Worm (Caenorhabditis elegans): ENCODE results near the gene F10G7.9.

Gene F10G7.9

DNA sequence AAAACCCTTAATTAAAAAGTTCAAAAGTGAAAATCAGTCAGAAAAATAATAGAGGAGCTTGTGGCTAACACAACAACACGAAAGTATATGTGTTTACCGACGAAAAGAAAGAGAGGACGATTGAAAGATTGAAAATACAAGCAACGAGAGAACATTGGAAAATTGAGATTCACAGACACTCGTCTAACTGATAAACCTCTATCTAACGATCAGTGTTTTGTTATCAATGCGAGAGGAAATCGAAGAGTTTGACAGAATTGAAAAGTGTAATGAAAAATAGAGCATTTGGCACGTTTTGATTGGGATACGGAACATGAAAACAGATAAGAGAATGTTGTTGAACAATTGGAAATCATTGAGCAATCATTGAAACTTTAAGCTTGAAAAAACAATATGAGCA is 22.4 kb upstream of the F10G7.9 start (continued):
- no peak for TF ChIP-seq mes-2 (tag; optimal IDR thresholded peaks at IDR 0.05; ENCODE audit: poor library complexity, severe bottlenecking)
- no peak for TF ChIP-seq dmd-8 (GFP tag; IDR thresholded peaks at IDR 0.05)
- TF ChIP-seq F26F4.8 (GFP tag; conservative IDR thresholded peaks at IDR 0.05) = no peak
- no peak for TF ChIP-seq arid-1 (GFP tag; conservative IDR thresholded peaks at IDR 0.05)
- no peak for TF ChIP-seq madf-5 (GFP tag; IDR thresholded peaks at IDR 0.05)
- TF ChIP-seq hmg-1.1 (GFP tag; IDR thresholded peaks at IDR 0.05) = no peak
- no peak for TF ChIP-seq R02D3.7 (tag; optimal IDR thresholded peaks at IDR 0.05)
- no peak for TF ChIP-seq zfp-2 (tag; optimal IDR thresholded peaks at IDR 0.05)
- no peak for TF ChIP-seq spr-3 (GFP tag; optimal IDR thresholded peaks at IDR 0.05)
- TF ChIP-seq rbr-2 (tag; optimal IDR thresholded peaks at IDR 0.05) = no peak
- peak; percentile 44 for TF ChIP-seq mxl-3 (GFP tag; optimal IDR thresholded peaks at IDR 0.05)
- TF ChIP-seq lin-13 (GFP tag; optimal IDR thresholded peaks at IDR 0.05) = no peak
- TF ChIP-seq ceh-82 (tag; optimal IDR thresholded peaks at IDR 0.05) = no peak
- TF ChIP-seq nhr-77 (tag; optimal IDR thresholded peaks at IDR 0.05) = peak; percentile 92
- no peak for TF ChIP-seq nhr-237 (tag; optimal IDR thresholded peaks at IDR 0.05)
- peak; percentile 0 for TF ChIP-seq dpl-1 (GFP tag; optimal IDR thresholded peaks at IDR 0.05)
- no peak for TF ChIP-seq F44E2.7 (GFP tag; IDR thresholded peaks at IDR 0.05)
- no peak for TF ChIP-seq zip-11 (GFP tag; IDR thresholded peaks at IDR 0.05)
- no peak for TF ChIP-seq D1046.2 (GFP tag; IDR thresholded peaks at IDR 0.05)
- no peak for TF ChIP-seq jun-1 (tag; optimal IDR thresholded peaks at IDR 0.05)
- no peak for TF ChIP-seq mxl-2 (GFP tag; conservative IDR thresholded peaks at IDR 0.05)
- no peak for TF ChIP-seq nhr-111 (GFP tag; optimal IDR thresholded peaks at IDR 0.05)
- no peak for TF ChIP-seq aha-1 (tag)
- peak; percentile 95 for TF ChIP-seq nhr-28 (tag; optimal IDR thresholded peaks at IDR 0.05)
- TF ChIP-seq hlh-11 (tag; optimal IDR thresholded peaks at IDR 0.05) = peak; percentile 91
- TF ChIP-seq ceh-20 (GFP tag; IDR thresholded peaks at IDR 0.05) = no peak
- TF ChIP-seq unc-130 (GFP tag; optimal IDR thresholded peaks at IDR 0.05) = no peak
- peak; percentile 50; the same call in 1 of the 2 replicates for TF ChIP-seq php-3 (GFP tag; IDR thresholded peaks at IDR 0.05)
- peak; percentile 62 for TF ChIP-seq nhr-11 (tag; optimal IDR thresholded peaks at IDR 0.05)
- TF ChIP-seq gei-8 (GFP tag; optimal IDR thresholded peaks at IDR 0.05) = no peak
- TF ChIP-seq ctbp-1 (GFP tag; IDR thresholded peaks at IDR 0.05) = no peak
- peak; percentile 86 for TF ChIP-seq tra-1 (GFP tag; IDR thresholded peaks at IDR 0.05)
- no peak for TF ChIP-seq Y48G9A.11 (GFP tag; IDR thresholded peaks at IDR 0.05)
- TF ChIP-seq Y105C5A.15 (GFP tag; IDR thresholded peaks at IDR 0.05) = no peak
- TF ChIP-seq Y75B8A.6 (GFP tag; IDR thresholded peaks at IDR 0.05) = no peak
- no peak for TF ChIP-seq unc-62 (GFP tag; optimal IDR thresholded peaks at IDR 0.05 in 1 of 2)
- no peak for TF ChIP-seq unc-62 (tag; optimal IDR thresholded peaks at IDR 0.05)
- no peak for TF ChIP-seq lsy-2 (tag; optimal IDR thresholded peaks at IDR 0.05)
- TF ChIP-seq nhr-41 (GFP tag; IDR thresholded peaks at IDR 0.05) = no peak
- TF ChIP-seq dve-1 (tag; optimal IDR thresholded peaks at IDR 0.05; ENCODE audit: insufficient read depth) = peak; percentile 92
- no peak for TF ChIP-seq ceh-62 (tag; optimal IDR thresholded peaks at IDR 0.05)
- TF ChIP-seq snpc-1.2 (GFP tag; IDR thresholded peaks at IDR 0.05) = no peak
- peak; percentile 73 for TF ChIP-seq lin-1 (GFP tag; IDR thresholded peaks at IDR 0.05)
- TF ChIP-seq ztf-7 (tag; optimal IDR thresholded peaks at IDR 0.05) = no peak
- no peak for TF ChIP-seq daf-12 (tag; optimal IDR thresholded peaks at IDR 0.05)
- TF ChIP-seq lin-39 (tag; optimal IDR thresholded peaks at IDR 0.05) = no peak
- no peak for TF ChIP-seq set-16 (GFP tag; IDR thresholded peaks at IDR 0.05)
- no peak for TF ChIP-seq lin-29 (GFP tag; IDR thresholded peaks at IDR 0.05)
- TF ChIP-seq pqm-1 (tag; optimal IDR thresholded peaks at IDR 0.05) = peak; percentile 99
- no peak for TF ChIP-seq ceh-44 (GFP tag; IDR thresholded peaks at IDR 0.05)
- no peak for TF ChIP-seq saeg-2 (GFP tag; IDR thresholded peaks at IDR 0.05)
- no peak for TF ChIP-seq lin-15B (tag; optimal IDR thresholded peaks at IDR 0.05)
- peak; percentile 33 for TF ChIP-seq T20F7.1 (GFP tag; optimal IDR thresholded peaks at IDR 0.05)

Data from whole organism, L4 larva.